Fruit fly (Drosophila melanogaster) whole organism, embryonic: Measurements from ENCODE around the gene Rh2.
A peak's percentile ranks its signal among the peaks of the same experiment; 100 is the strongest.

Experiments used
- B-H1 ChIP-seq: fragments of 200-800 bp; sonication (Bioruptor generic); IDR thresholded peaks from 3 replicates; pipeline ENCODE4 v1.3.6; 2022; ENCODE audit warnings: missing biosample characterization, missing genetic modification characterization
- Blimp-1 ChIP-seq: fragments of 200-800 bp; sonication (Bioruptor generic); optimal IDR thresholded peaks from 3 replicates; lab custom pipeline; 2018; ENCODE audit warnings: missing biosample characterization, missing genetic modification characterization, mild to moderate bottlenecking, moderate library complexity, missing genetic modification reagents
- CG10274 ChIP-seq: fragments of 200-800 bp; sonication (Bioruptor generic); optimal IDR thresholded peaks from 3 replicates; lab custom pipeline; 2017; ENCODE audit warnings: missing biosample characterization, mild to moderate bottlenecking, missing genetic modification characterization
- CG11398 ChIP-seq: fragments of 200-800 bp; sonication (Bioruptor generic); optimal IDR thresholded peaks from 2 replicates; lab custom pipeline; 2016; ENCODE audit warnings: missing biosample characterization, missing genetic modification characterization
- CG12071 ChIP-seq: fragments of 200-800 bp; sonication (Bioruptor generic); optimal IDR thresholded peaks from 3 replicates; lab custom pipeline; 2018; ENCODE audit warnings: missing biosample characterization, mild to moderate bottlenecking, missing genetic modification characterization
- CG12155 ChIP-seq: fragments of 200-800 bp; sonication (Bioruptor generic); optimal IDR thresholded peaks from 3 replicates; lab custom pipeline; 2016; ENCODE audit warnings: missing biosample characterization, missing genetic modification characterization
- CG12219 ChIP-seq: fragments of 200-800 bp; sonication (Bioruptor generic); optimal IDR thresholded peaks from 3 replicates; lab custom pipeline; 2018; ENCODE audit warnings: missing biosample characterization, mild to moderate bottlenecking, missing genetic modification characterization
- CG13296 ChIP-seq: fragments of 200-800 bp; sonication (Bioruptor generic); optimal IDR thresholded peaks from 3 replicates; lab custom pipeline; 2018; ENCODE audit warnings: missing biosample characterization, mild to moderate bottlenecking, missing genetic modification characterization
- CG13424 ChIP-seq: fragments of 200-800 bp; sonication (Bioruptor generic); optimal IDR thresholded peaks from 2 replicates; lab custom pipeline; 2019; ENCODE audit warnings: missing biosample characterization, mild to moderate bottlenecking, missing genetic modification characterization, moderate library complexity
- CG14014 ChIP-seq: fragments of 200-800 bp; sonication (Bioruptor generic); IDR thresholded peaks from 2 replicates; pipeline ENCODE4 v1.3.6; 2022; ENCODE audit warnings: missing biosample characterization, missing genetic modification characterization
- CG14050 ChIP-seq: fragments of 200-800 bp; sonication (Bioruptor generic); IDR thresholded peaks from 3 replicates; pipeline ENCODE4 v1.3.6; 2022; ENCODE audit warnings: missing biosample characterization, missing genetic modification characterization
- CG2712 ChIP-seq: fragments of 200-800 bp; optimal IDR thresholded peaks from 3 replicates; lab custom pipeline; 2019; ENCODE audit warnings: missing biosample characterization, mild to moderate bottlenecking, missing genetic modification characterization, moderate library complexity
- CG30431 ChIP-seq: fragments of 200-800 bp; sonication (Bioruptor generic); optimal IDR thresholded peaks from 2 replicates; lab custom pipeline; 2017; ENCODE audit warnings: missing biosample characterization, missing genetic modification characterization
- CG32767 ChIP-seq: fragments of 200-800 bp; sonication (Bioruptor generic); IDR thresholded peaks from 2 replicates; pipeline ENCODE4 v1.3.6; 2022; ENCODE audit warnings: missing biosample characterization, missing genetic modification characterization
- CG6175 ChIP-seq: fragments of 200-800 bp; sonication (Bioruptor generic); IDR thresholded peaks from 3 replicates; pipeline ENCODE4 v1.3.6; 2022; ENCODE audit warnings: missing biosample characterization, missing genetic modification characterization
- CG6854 ChIP-seq: fragments of 200-800 bp; sonication (Bioruptor generic); optimal IDR thresholded peaks from 3 replicates; lab custom pipeline; 2017; ENCODE audit warnings: missing biosample characterization, mild to moderate bottlenecking, missing genetic modification characterization
- CG7556 ChIP-seq: fragments of 200-800 bp; sonication (Bioruptor generic); optimal IDR thresholded peaks from 2 replicates; lab custom pipeline; 2017; ENCODE audit warnings: missing biosample characterization, mild to moderate bottlenecking, missing genetic modification characterization
- CG8089 ChIP-seq: fragments of 200-800 bp; sonication (Bioruptor generic); optimal IDR thresholded peaks from 3 replicates; lab custom pipeline; 2016; ENCODE audit warnings: missing biosample characterization, missing genetic modification characterization
- CG8281 ChIP-seq: fragments of 200-800 bp; sonication (Bioruptor generic); optimal IDR thresholded peaks from 2 replicates; lab custom pipeline; 2018; ENCODE audit warnings: missing biosample characterization, mild to moderate bottlenecking, missing genetic modification characterization, moderate library complexity
- CG8944 ChIP-seq: fragments of 200-800 bp; sonication (Bioruptor generic); optimal IDR thresholded peaks from 3 replicates; lab custom pipeline; 2016; ENCODE audit warnings: missing biosample characterization, missing genetic modification characterization
- CG9727 ChIP-seq: fragments of 200-800 bp; sonication (Bioruptor generic); optimal IDR thresholded peaks from 3 replicates; lab custom pipeline; 2017; ENCODE audit warnings: missing biosample characterization, mild to moderate bottlenecking, missing genetic modification characterization
- Camta ChIP-seq: fragments of 200-800 bp; sonication (Bioruptor generic); optimal IDR thresholded peaks from 2 replicates; lab custom pipeline; 2016; ENCODE audit warnings: missing biosample characterization, missing genetic modification characterization
- Dad ChIP-seq: fragments of 200-800 bp; sonication (Bioruptor generic); optimal IDR thresholded peaks from 3 replicates; lab custom pipeline; 2016; ENCODE audit warnings: missing biosample characterization, missing genetic modification characterization
- E2f1 ChIP-seq: fragments of 200-800 bp; sonication (Bioruptor generic); IDR thresholded peaks from 2 replicates; pipeline ENCODE4 v1.3.6; 2022; ENCODE audit warnings: missing biosample characterization, missing genetic modification characterization
- Fer2 ChIP-seq: fragments of 200-800 bp; sonication (Bioruptor generic); optimal IDR thresholded peaks from 2 replicates; lab custom pipeline; 2018; ENCODE audit warnings: missing biosample characterization, mild to moderate bottlenecking, missing genetic modification characterization, moderate library complexity
- Lpt ChIP-seq: fragments of >200 bp; optimal IDR thresholded peaks from 2 replicates; lab custom pipeline; 2018; ENCODE audit warnings: missing biosample characterization, missing genetic modification characterization
- MESR4 ChIP-seq: fragments of 200-800 bp; sonication (Bioruptor generic); optimal IDR thresholded peaks from 2 replicates; lab custom pipeline; 2018; ENCODE audit warnings: missing biosample characterization, mild to moderate bottlenecking, missing genetic modification characterization, moderate library complexity
- Myb ChIP-seq: fragments of 200-800 bp; sonication (Bioruptor generic); optimal IDR thresholded peaks from 2 replicates; lab custom pipeline; 2016; ENCODE audit warnings: missing biosample characterization, missing genetic modification characterization
- NFAT ChIP-seq: fragments of 200-800 bp; sonication (Bioruptor generic); IDR thresholded peaks from 2 replicates; pipeline ENCODE4 v1.3.6; 2022; ENCODE audit warnings: missing biosample characterization, missing genetic modification characterization
- Opbp ChIP-seq: fragments of 200-800 bp; sonication (Bioruptor generic); IDR thresholded peaks from 3 replicates; pipeline ENCODE4 v1.3.6; 2022; ENCODE audit warnings: missing biosample characterization, missing genetic modification characterization; ENCODE audit not compliant: partially characterized antibody
- Pdp1 ChIP-seq, 2 experiments: fragments of 200-800 bp; sonication (Bioruptor generic); optimal IDR thresholded peaks; 3 replicates each; lab custom pipeline; 2016; ENCODE audit warnings: missing biosample characterization in 2 of 2, missing genetic modification characterization in 2 of 2, mild to moderate bottlenecking in 1 of 2, moderate library complexity in 1 of 2
- Spps ChIP-seq: fragments of 200-800 bp; sonication (Bioruptor generic); optimal IDR thresholded peaks from 2 replicates; lab custom pipeline; 2018; ENCODE audit warnings: missing biosample characterization, mild to moderate bottlenecking, missing genetic modification characterization
- ab ChIP-seq: fragments of 200-800 bp; sonication (Bioruptor generic); optimal IDR thresholded peaks from 2 replicates; lab custom pipeline; 2016; ENCODE audit warnings: missing biosample characterization, missing genetic modification characterization
- caup ChIP-seq: fragments of 200-800 bp; sonication (Bioruptor generic); optimal IDR thresholded peaks from 3 replicates; lab custom pipeline; 2017; ENCODE audit warnings: missing biosample characterization, mild to moderate bottlenecking, missing genetic modification characterization, moderate library complexity; ENCODE audit not compliant: severe bottlenecking
- ems ChIP-seq: fragments of 200-800 bp; sonication (Bioruptor generic); optimal IDR thresholded peaks from 3 replicates; lab custom pipeline; 2016; ENCODE audit warnings: missing biosample characterization, missing genetic modification characterization
- fd3F ChIP-seq: fragments of 200-800 bp; sonication (Bioruptor generic); optimal IDR thresholded peaks from 2 replicates; lab custom pipeline; 2018; ENCODE audit warnings: missing biosample characterization, mild to moderate bottlenecking, missing genetic modification characterization, moderate library complexity
- fd96Cb ChIP-seq: fragments of 200-800 bp; sonication (Bioruptor generic); optimal IDR thresholded peaks from 2 replicates; lab custom pipeline; 2018; ENCODE audit warnings: missing biosample characterization, mild to moderate bottlenecking, missing genetic modification characterization, moderate library complexity
- grau ChIP-seq: fragments of 200-800 bp; optimal IDR thresholded peaks from 3 replicates; lab custom pipeline; 2019; ENCODE audit warnings: missing biosample characterization, mild to moderate bottlenecking, missing genetic modification characterization, moderate library complexity
- gsb-n ChIP-seq: fragments of 200-800 bp; sonication (Bioruptor generic); optimal IDR thresholded peaks from 3 replicates; lab custom pipeline; 2018; ENCODE audit warnings: missing biosample characterization, mild to moderate bottlenecking, missing genetic modification characterization
- jumu ChIP-seq: fragments of 200-800 bp; sonication (Bioruptor generic); optimal IDR thresholded peaks from 3 replicates; lab custom pipeline; 2016; ENCODE audit warnings: missing biosample characterization, missing genetic modification characterization
- lov ChIP-seq, 2 experiments: fragments of 200-800 bp in 1 of 2; fragments of >200 bp in 1 of 2; sonication (Bioruptor generic) in 1 of 2; IDR thresholded peaks in 1 of 2; optimal IDR thresholded peaks in 1 of 2; 2 replicates in 1 of 2; 3 replicates in 1 of 2; pipeline versions ENCODE4 v1.3.6 to Lab custom; 2017 to 2022; ENCODE audit warnings: missing biosample characterization in 1 of 2, missing genetic modification characterization in 1 of 2
- odd ChIP-seq: fragments of 200-800 bp; sonication (Bioruptor generic); optimal IDR thresholded peaks from 2 replicates; lab custom pipeline; 2017; ENCODE audit warnings: missing biosample characterization, mild to moderate bottlenecking, missing genetic modification characterization
- org-1 ChIP-seq: fragments of 200-800 bp; sonication (Bioruptor generic); optimal IDR thresholded peaks from 2 replicates; lab custom pipeline; 2017; ENCODE audit warnings: missing biosample characterization, missing genetic modification characterization
- sc ChIP-seq, 3 experiments: fragments of >200 bp in 2 of 3; fragments of 200-800 bp in 1 of 3; sonication (Bioruptor generic) in 1 of 3; optimal IDR thresholded peaks; 2 replicates in 2 of 3; 3 replicates in 1 of 3; lab custom pipeline; 2017; ENCODE audit warnings: mild to moderate bottlenecking in 1 of 3, missing biosample characterization in 1 of 3, missing genetic modification characterization in 1 of 3, missing genetic modification reagents in 1 of 3
- so ChIP-seq: fragments of 200-800 bp; sonication (Bioruptor generic); IDR thresholded peaks from 3 replicates; pipeline ENCODE4 v1.3.6; 2022; ENCODE audit warnings: missing biosample characterization, missing genetic modification characterization
- ssp ChIP-seq: fragments of 200-800 bp; sonication (Bioruptor generic); IDR thresholded peaks from 2 replicates; pipeline ENCODE4 v1.3.6; 2022; ENCODE audit warnings: missing biosample characterization, missing genetic modification characterization
- zf30C ChIP-seq: fragments of 200-800 bp; sonication (Bioruptor generic); optimal IDR thresholded peaks from 3 replicates; lab custom pipeline; 2018; ENCODE audit warnings: missing biosample characterization, mild to moderate bottlenecking, missing genetic modification characterization

The Rh2 gene

dm6 chr3R:18928918-18929705 lies 29.9 kb downstream of the Rh2 start, which contains the start of gene CG42613 (continued):
- TF ChIP-seq zf30C (GFP tag; lab: Kevin White, UChicago) (no peak), grau (tag; lab: Kevin White, UChicago) (peak; percentile 28), Pdp1 (GFP tag; optimal IDR thresholded peaks at IDR 0.05; lab: Kevin White, UChicago) (peak in 1 of 2 experiments; percentile 20), Myb (GFP tag; lab: Kevin White, UChicago) (peak; percentile 46), CG12155 (no peak), CG9727 (GFP tag; lab: Kevin White, UChicago) (peak; percentile 78), Dad (GFP tag; lab: Kevin White, UChicago) (peak; percentile 72), gsb-n (tag; lab: Kevin White, UChicago) (peak; percentile 61), sc (optimal IDR thresholded peaks at IDR 0.05; lab: Kevin White, UChicago) (no peak), sc (GFP tag; optimal IDR thresholded peaks at IDR 0.05; lab: Kevin White, UChicago) (peak; percentile 72), CG8089 (GFP tag; lab: Kevin White, UChicago) (peak; percentile 78), B-H1 (peak; percentile 14; the same call in 1 of the 3 replicates), CG8281 (tag; lab: Kevin White, UChicago) (no peak), MESR4 (GFP tag; lab: Kevin White, UChicago) (no peak), CG6175 (GFP tag; lab: Robert Waterston, UW) (no peak), E2f1 (GFP tag; lab: Robert Waterston, UW) (peak; percentile 45), CG11398 (GFP tag; lab: Kevin White, UChicago) (peak; percentile 24), Spps (peak; percentile 36), so (peak; percentile 82; the same call in 2 of the 3 replicates), ems (peak; percentile 51), CG30431 (GFP tag; lab: Kevin White, UChicago) (peak; percentile 52), odd (GFP tag; lab: Kevin White, UChicago) (peak; percentile 68), Fer2 (peak; percentile 35), CG13296 (GFP tag; lab: Kevin White, UChicago) (peak; percentile 66), CG10274 (GFP tag; lab: Kevin White, UChicago) (peak; percentile 38), Opbp (GFP tag; lab: Robert Waterston, UW) (peak; percentile 74), org-1 (GFP tag; lab: Kevin White, UChicago) (peak; percentile 50), ab (GFP tag; lab: Kevin White, UChicago) (peak; percentile 29), ssp (peak; percentile 41), CG13424 (no peak), CG12071 (peak; percentile 84), CG6854 (GFP tag; lab: Kevin White, UChicago) (peak; percentile 20), caup (peak; percentile 78), CG8944 (peak; percentile 20), CG14050 (GFP tag; lab: Robert Waterston, UW) (peak; percentile 25; the same call in 1 of the 3 replicates), lov (optimal IDR thresholded peaks at IDR 0.05; lab: Kevin White, UChicago) (no peak), lov (GFP tag; IDR thresholded peaks at IDR 0.05; lab: Robert Waterston, UW) (peak; percentile 84; the same call in 2 of the 3 replicates), fd96Cb (tag; lab: Kevin White, UChicago) (peak; percentile 54), fd3F (GFP tag; lab: Kevin White, UChicago) (peak; percentile 42), CG14014 (peak; percentile 26; the same call in 1 of the 2 replicates), Lpt (GFP tag; lab: Kevin White, UChicago) (no peak), Blimp-1 (GFP tag; lab: Kevin White, UChicago) (no peak), Camta (GFP tag; lab: Kevin White, UChicago) (peak; percentile 44), CG32767 (GFP tag; lab: Robert Waterston, UW) (no peak), jumu (peak; percentile 48), CG7556 (GFP tag; lab: Kevin White, UChicago) (peak; percentile 48), CG12219 (peak; percentile 60), NFAT (GFP tag; lab: Robert Waterston, UW) (peak; percentile 71; the same call in 1 of the 2 replicates), CG2712 (tag; lab: Kevin White, UChicago) (peak; percentile 44)
